Worm (Caenorhabditis elegans) whole organism, mixed stage, embryonic: ENCODE results near the gene best-15.

ENCODE experiments used
- blmp-1 ChIP-seq: fragments of 150-350 bp; optimal IDR thresholded peaks from 2 replicates; lab custom pipeline; 2014; ENCODE audit warnings: missing biosample characterization, missing genetic modification characterization
- mls-2 ChIP-seq: sonication (generic microtip); optimal IDR thresholded peaks from 2 replicates; lab custom pipeline; 2016; ENCODE audit warnings: mild to moderate bottlenecking, missing genetic modification characterization, moderate library complexity, missing compliant biosample characterization
- nhr-237 ChIP-seq: fragments of 150-350 bp; optimal IDR thresholded peaks from 2 replicates; lab custom pipeline; 2014; ENCODE audit warnings: missing biosample characterization, missing genetic modification characterization

- TF ChIP-seq blmp-1 (tag; lab: Kevin White, UChicago) (no peak), nhr-237 (tag; lab: Kevin White, UChicago) (no peak), mls-2 (tag; lab: Kevin White, UChicago) (no peak)
Measured at ce11 chrIV:10879542-10879941, 47.5 kb upstream of the best-15 start, which contains the start of gene sdz-13.
